Fruit fly (Drosophila melanogaster): ENCODE data around the gene CG1791.

Gene CG1791

DNA sequence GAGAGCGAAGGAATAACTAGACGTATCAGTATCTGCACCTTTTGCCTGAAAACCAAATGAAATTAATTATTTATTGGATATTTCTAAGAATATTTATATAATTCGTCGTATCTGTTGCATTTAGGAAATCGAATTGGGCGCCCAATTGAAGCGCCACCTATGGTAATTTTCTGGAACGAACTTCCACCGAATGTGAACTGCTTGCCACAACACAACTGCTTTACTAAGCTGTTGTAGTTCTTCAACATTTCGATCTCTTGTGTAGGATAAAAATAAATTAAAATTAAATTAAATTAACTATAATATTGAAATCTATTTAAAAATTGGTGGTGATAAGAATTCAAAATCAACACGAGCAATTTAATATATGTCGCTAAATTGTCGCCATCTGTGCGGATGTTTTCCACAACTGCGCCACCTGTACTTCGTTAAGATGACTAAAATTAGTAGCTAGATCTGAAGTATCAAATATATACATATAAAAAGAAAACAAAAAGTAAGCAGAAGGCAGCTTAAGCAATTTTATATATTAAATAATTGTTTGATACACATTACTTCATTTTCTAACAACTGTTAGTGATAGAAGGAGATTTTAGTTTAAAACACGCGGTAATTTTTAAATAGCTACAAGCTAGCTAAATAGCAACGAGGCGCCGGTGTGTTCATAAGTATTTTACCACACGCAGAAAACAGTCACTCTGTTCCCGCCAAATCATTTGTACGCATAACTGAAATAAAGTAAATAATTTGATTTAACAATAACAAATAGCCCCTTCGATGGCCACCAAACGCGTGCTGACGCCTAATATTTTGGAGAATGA, 45.3 kb upstream of the CG1791 start, which contains the start of gene Dna2 (continued):
- TF ChIP-seq CG11560 (tag; IDR thresholded peaks at IDR 0.05) (0 out of 3 replicates have a peak, but pooled peaks have one; percentile 28), Hr51 (GFP tag; optimal IDR thresholded peaks at IDR 0.05) (no peak), emc (GFP tag; optimal IDR thresholded peaks at IDR 0.05) (no peak), CG2129 (GFP tag; IDR thresholded peaks at IDR 0.05; ENCODE audit: partially characterized antibody) (no peak), aop (GFP tag; IDR thresholded peaks at IDR 0.05) (no peak), Hr78 (GFP tag; optimal IDR thresholded peaks at IDR 0.05) (no peak), CG10959 (GFP tag; IDR thresholded peaks at IDR 0.05) (peak; percentile 8; the same call in 1 of the 2 replicates), az2 (GFP tag; optimal IDR thresholded peaks at IDR 0.05) (peak; percentile 12), CG11696 (GFP tag; IDR thresholded peaks at IDR 0.05) (no peak), HLH3B (GFP tag; IDR thresholded peaks at IDR 0.05) (no peak), Dip2 (GFP tag; IDR thresholded peaks at IDR 0.05) (peak; percentile 92), ftz-f1 (GFP tag; optimal IDR thresholded peaks at IDR 0.05) (no peak), Ptx1 (GFP tag; IDR thresholded peaks at IDR 0.05) (peak; percentile 58), Sry-δ (GFP tag; optimal IDR thresholded peaks at IDR 0.05) (no peak), CG16779 (GFP tag; IDR thresholded peaks at IDR 0.05) (no peak), Drgx (GFP tag; IDR thresholded peaks at IDR 0.05) (no peak), Spps (tag; optimal IDR thresholded peaks at IDR 0.05) (no peak), CG12659 (GFP tag; optimal IDR thresholded peaks at IDR 0.05) (no peak), CG3847 (GFP tag; IDR thresholded peaks at IDR 0.05) (no peak), org-1 (GFP tag; optimal IDR thresholded peaks at IDR 0.05) (no peak), danr (GFP tag; IDR thresholded peaks at IDR 0.05) (no peak), Lhr (GFP tag; optimal IDR thresholded peaks at IDR 0.05) (peak; percentile 18), CG10431 (GFP tag; optimal IDR thresholded peaks at IDR 0.05) (no peak), dpn (GFP tag; optimal IDR thresholded peaks at IDR 0.05) (peak in 1 of 2 experiments; percentile 13), Dbx (GFP tag; IDR thresholded peaks at IDR 0.05) (0 out of 3 replicates have a peak, but pooled peaks have one; percentile 33), CG11456 (GFP tag; IDR thresholded peaks at IDR 0.05) (no peak), esg (GFP tag; conservative IDR thresholded peaks at IDR 0.05) (no peak), Max (GFP tag; optimal IDR thresholded peaks at IDR 0.05) (no peak), sima (GFP tag; optimal IDR thresholded peaks at IDR 0.05) (no peak), CG15696 (tag; optimal IDR thresholded peaks at IDR 0.05) (peak; percentile 48), Ets97D (GFP tag; optimal IDR thresholded peaks at IDR 0.05) (peak; percentile 0), MBD-R2 (GFP tag; IDR thresholded peaks at IDR 0.05) (peak; percentile 17; the same call in 1 of the 2 replicates), CG34376 (GFP tag; optimal IDR thresholded peaks at IDR 0.05) (no peak), Hr39 (optimal IDR thresholded peaks at IDR 0.05) (no peak), CG2712 (tag; optimal IDR thresholded peaks at IDR 0.05) (peak; percentile 46), B-H1 (GFP tag; IDR thresholded peaks at IDR 0.05) (no peak), usp (GFP tag; optimal IDR thresholded peaks at IDR 0.05) (no peak), CkIIα-i1 (GFP tag; IDR thresholded peaks at IDR 0.05) (no peak), CG14710 (tag; optimal IDR thresholded peaks at IDR 0.05) (peak; percentile 27), CG7745 (tag; optimal IDR thresholded peaks at IDR 0.05) (no peak), CG11247 (GFP tag; IDR thresholded peaks at IDR 0.05) (0 out of 2 replicates have a peak, but pooled peaks have one; percentile 5), dati (GFP tag; IDR thresholded peaks at IDR 0.05) (no peak), toy (GFP tag; IDR thresholded peaks at IDR 0.05) (no peak), CG6272 (GFP tag; IDR thresholded peaks at IDR 0.05) (no peak), CG13287 (GFP tag; IDR thresholded peaks at IDR 0.05; ENCODE audit: partially characterized antibody) (no peak), CG17361 (GFP tag; IDR thresholded peaks at IDR 0.05) (peak; percentile 70), Doc2 (GFP tag; IDR thresholded peaks at IDR 0.05) (no peak), CG31365 (tag; optimal IDR thresholded peaks at IDR 0.05) (peak; percentile 95), CG31441 (GFP tag; IDR thresholded peaks at IDR 0.05) (0 out of 2 replicates have a peak, but pooled peaks have one; percentile 22), pan (optimal IDR thresholded peaks at IDR 0.05) (no peak), pan (GFP tag; optimal IDR thresholded peaks at IDR 0.05 in 1 of 2, IDR thresholded peaks at IDR 0.05 in 1 of 2) (no peak)

Data from whole organism, embryonic.